Worm (Caenorhabditis elegans): ENCODE measurements around the gene amt-4.
A peak's percentile ranks its signal among the peaks of the same experiment; 100 is the strongest.

Gene amt-4

DNA sequence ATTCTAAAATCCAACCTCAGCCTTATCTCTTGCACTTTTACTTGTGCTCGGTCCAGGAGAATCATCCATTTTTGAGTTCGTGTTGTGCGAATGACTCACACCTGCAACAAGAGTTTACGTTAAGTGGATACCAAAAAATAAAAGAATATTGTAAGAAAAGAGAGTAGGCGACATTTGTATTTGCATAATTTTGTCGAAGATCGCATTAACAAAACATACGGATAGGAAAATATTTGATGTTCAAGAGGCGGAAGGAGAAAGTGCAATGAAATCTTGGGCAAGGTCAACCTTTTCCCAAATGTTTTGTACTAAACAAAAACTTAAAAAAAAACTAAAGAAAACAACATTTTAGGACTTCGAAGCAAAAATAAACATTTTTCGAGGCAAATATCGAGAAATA lies 40.7 kb downstream of the amt-4 start, which contains the start of gene spat-3:
Gene spat-3 (minus strand): TSS at position 101 of the 400 bp plus-strand sequence.
- no peak for TF ChIP-seq tra-4 (tag; optimal IDR thresholded peaks at IDR 0.05)
- TF ChIP-seq ceh-36 (tag; optimal IDR thresholded peaks at IDR 0.05), result no peak
- no peak for TF ChIP-seq hmbx-1 (tag; optimal IDR thresholded peaks at IDR 0.05)
- no peak for TF ChIP-seq sea-1 (GFP tag; conservative IDR thresholded peaks at IDR 0.05)
- no peak for TF ChIP-seq scrt-1 (GFP tag; IDR thresholded peaks at IDR 0.05)
- no peak for TF ChIP-seq hmg-4 (GFP tag; optimal IDR thresholded peaks at IDR 0.05)
- TF ChIP-seq pes-1 (GFP tag; IDR thresholded peaks at IDR 0.05), result no peak
- no peak for TF ChIP-seq flt-1 (GFP tag; IDR thresholded peaks at IDR 0.05)
- TF ChIP-seq tbx-11 (GFP tag; IDR thresholded peaks at IDR 0.05), result no peak
- TF ChIP-seq hnd-1 (tag; optimal IDR thresholded peaks at IDR 0.05), result no peak
- no peak for TF ChIP-seq B0310.2 (tag; optimal IDR thresholded peaks at IDR 0.05)
- no peak for TF ChIP-seq ets-7 (tag; optimal IDR thresholded peaks at IDR 0.05)
- no peak for TF ChIP-seq ama-1 (optimal IDR thresholded peaks at IDR 0.05)
- no peak for TF ChIP-seq aly-1 (tag; optimal IDR thresholded peaks at IDR 0.05)
- no peak for TF ChIP-seq tbx-37 (GFP tag; conservative IDR thresholded peaks at IDR 0.05)
- TF ChIP-seq F13C5.2 (tag; optimal IDR thresholded peaks at IDR 0.05), result no peak
- no peak for TF ChIP-seq ceh-13 (GFP tag; optimal IDR thresholded peaks at IDR 0.05)

DNA sequence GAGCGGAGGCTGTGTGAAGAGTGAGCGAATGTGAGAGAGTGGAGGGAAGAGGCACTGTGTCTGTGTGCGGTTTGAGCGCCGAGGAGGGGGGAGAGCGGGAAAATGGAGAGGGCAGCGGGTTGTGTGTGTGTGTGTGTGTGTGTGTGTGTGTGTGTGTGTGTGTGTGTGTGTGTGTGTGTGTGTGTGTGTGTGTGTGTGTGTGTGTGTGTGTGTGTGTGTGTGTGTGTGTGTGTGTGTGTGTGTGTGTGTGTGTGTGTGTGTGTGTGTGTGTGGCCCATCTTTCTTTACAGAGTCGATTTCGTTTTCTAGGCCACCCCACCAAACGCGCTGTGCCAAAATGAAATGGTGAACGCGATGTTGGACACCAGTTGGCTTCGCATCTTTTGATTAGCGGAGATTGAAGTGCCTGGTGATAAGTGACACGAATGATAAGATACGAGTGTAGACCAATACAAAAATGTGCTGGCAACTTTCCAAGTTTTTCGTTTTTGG lies 41.3 kb downstream of the amt-4 start:
- TF ChIP-seq F13C5.2 (tag; optimal IDR thresholded peaks at IDR 0.05), result peak; percentile 82
- TF ChIP-seq ceh-36 (tag; optimal IDR thresholded peaks at IDR 0.05), result peak; percentile 48
- peak; percentile 53 for TF ChIP-seq hmbx-1 (tag; optimal IDR thresholded peaks at IDR 0.05)
- TF ChIP-seq flt-1 (GFP tag; IDR thresholded peaks at IDR 0.05), result peak; percentile 51; the same call in 1 of the 2 replicates
- TF ChIP-seq tbx-11 (GFP tag; IDR thresholded peaks at IDR 0.05), result 0 out of 2 replicates have a peak, but pooled peaks have one; percentile 43
- peak; percentile 95 for TF ChIP-seq hmg-4 (GFP tag; optimal IDR thresholded peaks at IDR 0.05)
- peak; percentile 74 for TF ChIP-seq B0310.2 (tag; optimal IDR thresholded peaks at IDR 0.05)
- TF ChIP-seq ceh-13 (GFP tag; optimal IDR thresholded peaks at IDR 0.05), result peak; percentile 45
- peak; percentile 49; the same call in 1 of the 2 replicates for TF ChIP-seq tbx-37 (GFP tag; conservative IDR thresholded peaks at IDR 0.05)
- peak; percentile 24 for TF ChIP-seq tra-4 (tag; optimal IDR thresholded peaks at IDR 0.05)

DNA sequence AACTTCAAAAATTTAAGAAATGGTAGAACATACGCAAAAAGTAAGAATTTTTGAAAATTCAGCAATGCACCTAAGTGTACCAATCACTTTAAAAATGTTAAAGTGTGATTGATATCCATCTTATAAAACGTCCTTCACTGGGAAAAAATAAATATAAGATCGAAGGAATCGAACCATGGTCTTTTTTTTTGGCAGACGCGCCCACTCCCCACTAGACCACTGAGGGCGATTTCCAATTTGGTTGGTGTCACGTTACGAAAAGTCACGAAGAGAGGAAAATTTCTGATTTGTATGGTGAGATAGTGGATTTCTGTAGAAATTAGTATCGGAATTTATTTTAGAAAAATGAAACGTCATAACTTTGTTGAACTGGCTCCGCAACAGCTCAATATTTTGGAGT lies 42.2 kb downstream of the amt-4 start:
- TF ChIP-seq hnd-1 (tag; optimal IDR thresholded peaks at IDR 0.05) (no peak), flt-1 (GFP tag; IDR thresholded peaks at IDR 0.05) (no peak), tbx-11 (GFP tag; IDR thresholded peaks at IDR 0.05) (no peak), sea-1 (GFP tag; conservative IDR thresholded peaks at IDR 0.05) (no peak), B0310.2 (tag; optimal IDR thresholded peaks at IDR 0.05) (no peak), F13C5.2 (tag; optimal IDR thresholded peaks at IDR 0.05) (no peak), hmg-4 (GFP tag; optimal IDR thresholded peaks at IDR 0.05) (no peak), ceh-36 (tag; optimal IDR thresholded peaks at IDR 0.05) (no peak), aly-1 (tag; optimal IDR thresholded peaks at IDR 0.05) (no peak), tra-4 (tag; optimal IDR thresholded peaks at IDR 0.05) (no peak)

DNA sequence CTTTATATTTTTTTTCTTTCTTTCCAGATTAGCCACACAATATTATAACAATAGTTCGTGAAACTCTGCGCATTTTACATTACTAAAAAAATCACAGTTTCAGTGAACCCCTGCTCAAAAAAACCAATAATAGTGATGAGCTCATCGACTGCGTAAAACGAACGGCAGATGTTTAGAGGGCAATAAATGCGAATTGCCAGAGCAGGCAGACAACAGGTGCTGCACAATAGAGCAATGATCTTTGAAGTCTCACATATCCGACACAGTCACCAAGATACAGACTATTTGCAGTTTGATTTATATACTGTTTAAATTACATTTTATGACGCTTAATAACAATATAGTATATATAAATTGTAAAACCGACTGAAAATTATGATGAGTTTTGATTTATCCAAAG lies 44.5 kb downstream of the amt-4 start:
- no peak for TF ChIP-seq tra-4 (tag; optimal IDR thresholded peaks at IDR 0.05)
- TF ChIP-seq aly-1 (tag; optimal IDR thresholded peaks at IDR 0.05), result no peak

DNA sequence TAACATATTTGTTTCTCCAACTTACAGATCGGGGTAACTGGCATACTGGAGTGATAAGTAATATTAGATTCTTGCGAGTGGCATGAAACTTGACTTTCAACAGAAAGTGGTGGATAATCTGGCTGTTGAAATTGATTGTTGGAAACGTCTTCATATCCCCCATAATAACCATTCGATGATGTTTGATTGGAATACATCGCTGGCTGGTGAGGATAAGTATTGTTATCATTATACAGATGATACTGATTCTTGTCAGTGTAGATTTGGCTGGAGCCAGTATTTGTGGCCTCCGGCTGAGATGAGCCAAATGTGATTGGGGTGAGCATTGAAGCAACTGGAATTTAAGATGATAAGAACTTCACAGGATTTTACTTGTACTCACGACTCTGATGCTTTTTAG lies 49.9 kb downstream of the amt-4 start:
- no peak for TF ChIP-seq pes-1 (GFP tag; IDR thresholded peaks at IDR 0.05)
- TF ChIP-seq tra-4 (tag; optimal IDR thresholded peaks at IDR 0.05), result no peak
- TF ChIP-seq hnd-1 (tag; optimal IDR thresholded peaks at IDR 0.05), result no peak
- TF ChIP-seq aly-1 (tag; optimal IDR thresholded peaks at IDR 0.05), result no peak
- TF ChIP-seq flt-1 (GFP tag; IDR thresholded peaks at IDR 0.05), result no peak
- no peak for TF ChIP-seq scrt-1 (GFP tag; IDR thresholded peaks at IDR 0.05)
- no peak for TF ChIP-seq tbx-11 (GFP tag; IDR thresholded peaks at IDR 0.05)
- TF ChIP-seq sea-1 (GFP tag; conservative IDR thresholded peaks at IDR 0.05), result no peak
- no peak for TF ChIP-seq hmbx-1 (tag; optimal IDR thresholded peaks at IDR 0.05)
- TF ChIP-seq F13C5.2 (tag; optimal IDR thresholded peaks at IDR 0.05), result no peak

DNA sequence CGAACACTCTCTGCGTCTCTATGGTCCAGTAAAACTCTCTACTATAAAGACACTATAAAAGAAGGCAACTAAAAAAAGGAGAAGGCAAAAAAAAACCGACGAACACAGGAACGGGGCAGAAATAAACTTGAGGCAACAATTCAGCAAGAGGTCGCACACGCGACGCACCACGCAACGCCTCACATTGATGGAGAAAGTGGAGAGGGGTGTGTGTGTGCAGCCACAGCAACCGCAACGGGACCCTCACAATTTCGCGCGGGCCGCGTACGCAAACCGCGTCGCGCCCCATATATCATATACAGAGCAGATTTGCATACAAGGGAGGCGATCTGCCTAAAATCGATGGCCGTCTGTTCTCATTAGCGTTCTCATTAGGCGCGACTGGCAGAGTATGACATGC lies 51.7 kb downstream of the amt-4 start:
- TF ChIP-seq aly-1 (tag; optimal IDR thresholded peaks at IDR 0.05), result peak; percentile 37
- no peak for TF ChIP-seq tbx-37 (GFP tag; conservative IDR thresholded peaks at IDR 0.05)
- peak; percentile 38 for TF ChIP-seq F13C5.2 (tag; optimal IDR thresholded peaks at IDR 0.05)
- TF ChIP-seq sea-1 (GFP tag; conservative IDR thresholded peaks at IDR 0.05), result peak; percentile 67; the same call in 1 of the 2 replicates
- peak; percentile 50 for TF ChIP-seq pes-1 (GFP tag; IDR thresholded peaks at IDR 0.05)
- TF ChIP-seq hmg-4 (GFP tag; optimal IDR thresholded peaks at IDR 0.05), result peak; percentile 77
- peak; percentile 64; the same call in 1 of the 2 replicates for TF ChIP-seq scrt-1 (GFP tag; IDR thresholded peaks at IDR 0.05)
- peak; percentile 0 for TF ChIP-seq ets-7 (tag; optimal IDR thresholded peaks at IDR 0.05)
- TF ChIP-seq B0310.2 (tag; optimal IDR thresholded peaks at IDR 0.05), result peak; percentile 16
- no peak for TF ChIP-seq tbx-11 (GFP tag; IDR thresholded peaks at IDR 0.05)
- no peak for TF ChIP-seq tra-4 (tag; optimal IDR thresholded peaks at IDR 0.05)
- no peak for TF ChIP-seq flt-1 (GFP tag; IDR thresholded peaks at IDR 0.05)

Data from whole organism, early embryonic.